Fruit fly (Drosophila melanogaster): Measurements from ENCODE around the gene eRF3.
A peak's percentile ranks its signal among the peaks of the same experiment; 100 is the strongest.

eRF3 gene

DNA sequence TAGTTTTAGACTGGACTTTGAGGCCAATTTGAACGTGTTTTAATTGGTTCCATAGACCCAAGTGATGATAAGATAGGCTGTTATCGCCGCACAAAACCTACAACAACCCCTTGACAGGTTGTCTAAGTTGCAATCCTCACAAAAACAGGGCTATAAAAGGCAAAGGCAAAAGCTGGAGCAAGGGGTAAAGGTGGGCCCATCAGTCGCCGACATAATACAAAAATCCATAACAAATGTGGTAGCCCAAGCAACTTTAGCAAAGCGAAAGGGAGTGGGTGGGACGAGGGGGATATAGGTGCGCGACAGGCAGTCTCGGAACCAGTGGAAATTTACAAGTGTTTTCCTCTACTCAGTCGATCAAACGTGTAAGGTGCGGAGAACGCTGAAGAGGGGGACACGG, 29.8 kb downstream of the eRF3 start (continued):
- TF ChIP-seq CG18619 (GFP tag; optimal IDR thresholded peaks at IDR 0.05) (peak; percentile 11), exex (tag; optimal IDR thresholded peaks at IDR 0.05) (peak; percentile 73), ssp (GFP tag; IDR thresholded peaks at IDR 0.05) (no peak)

DNA sequence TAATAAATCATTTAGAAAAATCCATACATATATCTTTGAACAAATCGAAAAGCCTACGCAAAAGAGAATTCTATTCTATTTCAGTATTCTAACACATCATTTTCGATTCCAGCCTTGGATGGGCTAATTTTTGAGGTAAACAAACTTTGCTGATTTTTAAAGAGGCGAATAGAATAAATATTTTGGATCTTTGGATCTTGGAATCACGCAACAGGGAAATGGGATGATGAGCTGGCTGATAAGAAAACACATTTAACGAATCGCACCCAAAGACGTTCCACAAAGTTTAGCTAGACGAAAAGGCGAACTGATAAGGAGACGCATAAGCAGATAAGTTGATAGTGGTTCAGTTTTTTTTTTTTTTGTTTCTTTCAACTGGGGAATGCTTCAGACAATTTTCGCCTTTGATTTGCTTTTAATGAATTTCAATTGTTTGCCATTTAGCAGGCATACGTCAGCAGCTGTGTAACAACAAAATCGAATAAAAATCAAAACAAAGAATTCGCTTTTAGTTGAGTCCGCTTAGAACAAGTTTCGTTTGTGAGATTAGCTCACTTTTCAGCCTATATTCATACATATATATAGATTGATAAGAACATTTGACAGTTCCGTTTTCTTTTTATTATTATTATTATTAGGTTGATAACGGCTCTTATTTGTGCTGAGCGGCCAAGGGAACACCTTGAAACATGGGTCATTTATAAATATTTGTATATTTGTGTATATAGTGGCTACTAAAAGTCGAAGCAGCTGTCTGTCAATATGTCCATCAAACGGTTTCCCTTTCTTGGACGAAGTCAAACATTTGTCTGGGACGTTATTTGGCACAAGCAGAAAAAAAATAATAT, 31.1 kb downstream of the eRF3 start:
- TF ChIP-seq pita (GFP tag; optimal IDR thresholded peaks at IDR 0.05) (no peak), Awh (GFP tag; IDR thresholded peaks at IDR 0.05) (no peak), Elba2 (GFP tag; optimal IDR thresholded peaks at IDR 0.05) (no peak), Xrp1 (GFP tag; IDR thresholded peaks at IDR 0.05) (peak; percentile 49; the same call in 1 of the 2 replicates), fru (optimal IDR thresholded peaks at IDR 0.05) (no peak), nmo (GFP tag; optimal IDR thresholded peaks at IDR 0.05) (no peak), phol (tag; optimal IDR thresholded peaks at IDR 0.05) (no peak), Hmr (GFP tag; optimal IDR thresholded peaks at IDR 0.05) (peak; percentile 61), ken (GFP tag; IDR thresholded peaks at IDR 0.05) (no peak), CG10959 (GFP tag; IDR thresholded peaks at IDR 0.05) (no peak), CG13424 (tag; optimal IDR thresholded peaks at IDR 0.05) (peak; percentile 31), CG14965 (GFP tag; optimal IDR thresholded peaks at IDR 0.05; ENCODE audit: borderline replicate concordance) (no peak), bowl (GFP tag; IDR thresholded peaks at IDR 0.05) (no peak), dimm (GFP tag; IDR thresholded peaks at IDR 0.05) (no peak), Dad (GFP tag; optimal IDR thresholded peaks at IDR 0.05) (no peak), D19A (tag; optimal IDR thresholded peaks at IDR 0.05) (no peak), gfzf (GFP tag; optimal IDR thresholded peaks at IDR 0.05) (no peak), Stat92E (GFP tag; optimal IDR thresholded peaks at IDR 0.05) (no peak), CG2712 (tag; optimal IDR thresholded peaks at IDR 0.05) (no peak), CG1647 (GFP tag; optimal IDR thresholded peaks at IDR 0.05) (no peak), ewg (GFP tag; optimal IDR thresholded peaks at IDR 0.05) (no peak), CG17802 (tag; optimal IDR thresholded peaks at IDR 0.05) (no peak), CG1603 (tag; optimal IDR thresholded peaks at IDR 0.05) (no peak), pan (optimal IDR thresholded peaks at IDR 0.05) (no peak), pan (GFP tag; optimal IDR thresholded peaks at IDR 0.05 in 1 of 2, IDR thresholded peaks at IDR 0.05 in 1 of 2) (no peak), CG31388 (GFP tag; optimal IDR thresholded peaks at IDR 0.05) (no peak), ttk (GFP tag; IDR thresholded peaks at IDR 0.05) (no peak), CG2202 (tag; optimal IDR thresholded peaks at IDR 0.05) (peak; percentile 47), CHES-1-like (GFP tag; optimal IDR thresholded peaks at IDR 0.05) (no peak), Hand (GFP tag; optimal IDR thresholded peaks at IDR 0.05) (no peak), chinmo (GFP tag; IDR thresholded peaks at IDR 0.05; ENCODE audit: partially characterized antibody) (no peak), hb (GFP tag; IDR thresholded peaks at IDR 0.05; ENCODE audit: partially characterized antibody) (no peak), B-H2 (GFP tag; optimal IDR thresholded peaks at IDR 0.05) (no peak), CG17361 (GFP tag; IDR thresholded peaks at IDR 0.05) (peak; percentile 19; the same call in 1 of the 3 replicates), yki (optimal IDR thresholded peaks at IDR 0.05) (no peak), CG7963 (GFP tag; IDR thresholded peaks at IDR 0.05; ENCODE audit: partially characterized antibody) (no peak), Sin3A (optimal IDR thresholded peaks at IDR 0.05) (no peak), CG1832 (GFP tag; optimal IDR thresholded peaks at IDR 0.05) (no peak), Oaz (GFP tag; IDR thresholded peaks at IDR 0.05) (no peak), ems (GFP tag; optimal IDR thresholded peaks at IDR 0.05) (no peak), CG3163 (GFP tag; optimal IDR thresholded peaks at IDR 0.05) (no peak), lola (GFP tag; optimal IDR thresholded peaks at IDR 0.05) (peak in 1 of 3 experiments; percentile 23), CG3838 (GFP tag; optimal IDR thresholded peaks at IDR 0.05) (no peak), Poxn (GFP tag; IDR thresholded peaks at IDR 0.05) (no peak), sug (tag; optimal IDR thresholded peaks at IDR 0.05) (peak; percentile 56)

All from whole organism, embryonic.